In genomic region chr3L:11346980-11347379, dm6 we compare ENCODE assay signal across 1 fruit fly cellular context.
TF ChIP-seq lines count a peak whose summit lies in the region.

No protein-coding gene starts in this region.

TF ChIP-seq in whole organism, embryonic, 481 proteins besides CTCF, POLR2A, EP300 and RAD21 (continued from another document):
- TF ChIP-seq otp (GFP tag; IDR thresholded peaks at IDR 0.05; lab: Robert Waterston, UW) (no peak), gem (tag; optimal IDR thresholded peaks at IDR 0.05; lab: Kevin White, UChicago) (peak; percentile 40), Hsf (GFP tag; optimal IDR thresholded peaks at IDR 0.05; lab: Kevin White, UChicago) (no peak), dm (GFP tag; optimal IDR thresholded peaks at IDR 0.05; lab: Kevin White, UChicago) (no peak), mirr (GFP tag; optimal IDR thresholded peaks at IDR 0.05; lab: Kevin White, UChicago) (no peak), Sry-δ (GFP tag; optimal IDR thresholded peaks at IDR 0.05; lab: Kevin White, UChicago) (no peak), CG6854 (GFP tag; optimal IDR thresholded peaks at IDR 0.05; lab: Kevin White, UChicago) (no peak), sug (tag; optimal IDR thresholded peaks at IDR 0.05; lab: Kevin White, UChicago) (no peak), en (GFP tag; optimal IDR thresholded peaks at IDR 0.05; lab: Kevin White, UChicago) (no peak), ind (GFP tag; optimal IDR thresholded peaks at IDR 0.05; lab: Kevin White, UChicago) (no peak), bbx (GFP tag; IDR thresholded peaks at IDR 0.05; lab: Robert Waterston, UW; ENCODE audit: partially characterized antibody) (no peak), kni (GFP tag; optimal IDR thresholded peaks at IDR 0.05; lab: Kevin White, UChicago) (no peak), so (GFP tag; IDR thresholded peaks at IDR 0.05; lab: Robert Waterston, UW) (no peak), Ptx1 (GFP tag; IDR thresholded peaks at IDR 0.05; lab: Robert Waterston, UW) (peak; percentile 37; the same call in 1 of the 2 replicates), lov (optimal IDR thresholded peaks at IDR 0.05; lab: Kevin White, UChicago) (no peak), lov (GFP tag; IDR thresholded peaks at IDR 0.05; lab: Robert Waterston, UW) (no peak), bab2 (GFP tag; optimal IDR thresholded peaks at IDR 0.05; lab: Kevin White, UChicago) (no peak), lab (GFP tag; optimal IDR thresholded peaks at IDR 0.05; lab: Kevin White, UChicago) (no peak), CG10267 (tag; optimal IDR thresholded peaks at IDR 0.05; lab: Kevin White, UChicago) (no peak), CG10959 (GFP tag; IDR thresholded peaks at IDR 0.05; lab: Robert Waterston, UW) (no peak), CG17912 (GFP tag; optimal IDR thresholded peaks at IDR 0.05; lab: Kevin White, UChicago) (no peak), Dfd (GFP tag; optimal IDR thresholded peaks at IDR 0.05; lab: Kevin White, UChicago) (no peak), Poxn (GFP tag; IDR thresholded peaks at IDR 0.05; lab: Robert Waterston, UW) (peak; percentile 27; the same call in 1 of the 2 replicates), sens (GFP tag; lab: Kevin White, UChicago) (peak; percentile 53), CG17359 (tag; optimal IDR thresholded peaks at IDR 0.05; lab: Kevin White, UChicago) (no peak), phol (tag; optimal IDR thresholded peaks at IDR 0.05; lab: Kevin White, UChicago) (no peak), dan (GFP tag; IDR thresholded peaks at IDR 0.05; lab: Robert Waterston, UW) (no peak), CG31388 (GFP tag; optimal IDR thresholded peaks at IDR 0.05; lab: Kevin White, UChicago) (no peak), exex (tag; optimal IDR thresholded peaks at IDR 0.05; lab: Kevin White, UChicago) (no peak), Hmx (GFP tag; optimal IDR thresholded peaks at IDR 0.05; lab: Kevin White, UChicago) (no peak), tio (GFP tag; optimal IDR thresholded peaks at IDR 0.05; lab: Kevin White, UChicago) (peak; percentile 23), CG3838 (GFP tag; optimal IDR thresholded peaks at IDR 0.05; lab: Kevin White, UChicago) (no peak), toy (GFP tag; IDR thresholded peaks at IDR 0.05; lab: Robert Waterston, UW) (no peak), CG1647 (GFP tag; optimal IDR thresholded peaks at IDR 0.05; lab: Kevin White, UChicago) (no peak), CG4360 (GFP tag; IDR thresholded peaks at IDR 0.05; lab: Robert Waterston, UW) (no peak), HLH4C (GFP tag; IDR thresholded peaks at IDR 0.05; lab: Robert Waterston, UW; ENCODE audit: partially characterized antibody) (no peak), NfI (GFP tag; optimal IDR thresholded peaks at IDR 0.05; lab: Kevin White, UChicago) (no peak), Side (GFP tag; optimal IDR thresholded peaks at IDR 0.05; lab: Kevin White, UChicago) (no peak), Med (GFP tag; lab: Kevin White, UChicago) (peak; percentile 16), Lhr (GFP tag; optimal IDR thresholded peaks at IDR 0.05; lab: Kevin White, UChicago) (no peak), CG12659 (GFP tag; optimal IDR thresholded peaks at IDR 0.05; lab: Kevin White, UChicago) (peak; percentile 5), Sox102F (GFP tag; optimal IDR thresholded peaks at IDR 0.05; lab: Kevin White, UChicago) (no peak), CG16813 (GFP tag; IDR thresholded peaks at IDR 0.05; lab: Robert Waterston, UW; ENCODE audit: partially characterized antibody) (no peak), Mad (GFP tag; optimal IDR thresholded peaks at IDR 0.05; lab: Kevin White, UChicago) (no peak), Tbp (GFP tag; optimal IDR thresholded peaks at IDR 0.05; lab: Kevin White, UChicago) (no peak), CG11723 (GFP tag; optimal IDR thresholded peaks at IDR 0.05; lab: Kevin White, UChicago) (no peak), CG7357 (GFP tag; IDR thresholded peaks at IDR 0.05; lab: Robert Waterston, UW) (no peak), Eip74EF (GFP tag; optimal IDR thresholded peaks at IDR 0.05; lab: Kevin White, UChicago) (no peak), CG7928 (GFP tag; optimal IDR thresholded peaks at IDR 0.05; lab: Kevin White, UChicago) (no peak), lola (GFP tag; optimal IDR thresholded peaks at IDR 0.05; lab: Kevin White, UChicago) (no peak), gsb (GFP tag; IDR thresholded peaks at IDR 0.05; lab: Robert Waterston, UW) (no peak), CG4854 (GFP tag; optimal IDR thresholded peaks at IDR 0.05; lab: Kevin White, UChicago) (no peak), CG6765 (GFP tag; optimal IDR thresholded peaks at IDR 0.05; lab: Kevin White, UChicago) (no peak), CG10147 (GFP tag; optimal IDR thresholded peaks at IDR 0.05; lab: Kevin White, UChicago) (no peak), Ada2b (GFP tag; IDR thresholded peaks at IDR 0.05; lab: Robert Waterston, UW) (no peak), psq (GFP tag; optimal IDR thresholded peaks at IDR 0.05; lab: Kevin White, UChicago) (no peak), CG9932 (GFP tag; IDR thresholded peaks at IDR 0.05; lab: Robert Waterston, UW) (peak; percentile 42; the same call in 1 of the 2 replicates), CG5953 (GFP tag; IDR thresholded peaks at IDR 0.05; lab: Robert Waterston, UW) (no peak), cad (GFP tag; optimal IDR thresholded peaks at IDR 0.05; lab: Kevin White, UChicago) (no peak), ase (GFP tag; IDR thresholded peaks at IDR 0.05; lab: Robert Waterston, UW) (no peak), slbo (GFP tag; IDR thresholded peaks at IDR 0.05; lab: Robert Waterston, UW) (peak; percentile 36; the same call in 1 of the 2 replicates), Awh (GFP tag; IDR thresholded peaks at IDR 0.05; lab: Robert Waterston, UW) (no peak), Atf-2 (GFP tag; optimal IDR thresholded peaks at IDR 0.05; lab: Kevin White, UChicago) (no peak), slp2 (GFP tag; optimal IDR thresholded peaks at IDR 0.05; lab: Kevin White, UChicago) (no peak), CG1603 (tag; optimal IDR thresholded peaks at IDR 0.05; lab: Kevin White, UChicago) (no peak), CG12219 (GFP tag; optimal IDR thresholded peaks at IDR 0.05; lab: Kevin White, UChicago) (no peak)
